Worm (Caenorhabditis elegans): ENCODE data around the gene F58E2.2.

DNA sequence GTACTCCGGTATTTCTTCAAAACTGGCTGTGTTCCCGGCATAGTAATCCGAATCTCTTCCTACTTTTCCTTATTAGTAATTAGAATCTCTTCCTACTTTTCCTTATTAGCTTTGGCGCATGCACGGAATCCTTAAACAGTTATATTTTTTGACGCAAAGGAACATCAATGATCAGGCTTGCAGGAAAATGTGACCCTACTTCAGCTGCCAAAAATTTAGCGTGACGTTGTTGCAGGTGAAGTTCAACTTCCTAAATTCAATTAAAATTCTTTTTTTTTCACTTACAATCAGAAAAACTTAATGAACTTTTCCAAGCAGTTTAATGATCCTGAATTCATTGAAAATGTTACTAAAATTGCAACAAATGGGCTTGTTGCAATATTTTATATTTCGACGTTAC lies 23.5 kb downstream of the F58E2.2 start, which contains the start of gene srz-79:
- TF ChIP-seq W03F9.2 (tag; optimal IDR thresholded peaks at IDR 0.05) (no peak), him-1 (tag; optimal IDR thresholded peaks at IDR 0.05) (no peak), dao-5 (tag; optimal IDR thresholded peaks at IDR 0.05) (no peak)
